Fruit fly (Drosophila melanogaster) whole organism, embryonic: ENCODE measurements around the gene CG31897.
A peak's percentile ranks its signal among the peaks of the same experiment; 100 is the strongest.

ENCODE experiments used
- Adf1 ChIP-seq: fragments of 200-800 bp; sonication (Bioruptor generic); IDR thresholded peaks from 2 replicates; pipeline ENCODE4 v1.3.6; 2022; ENCODE audit warnings: missing biosample characterization, missing genetic modification characterization
- Antp ChIP-seq: fragments of 200-800 bp; sonication (Bioruptor generic); optimal IDR thresholded peaks from 3 replicates; lab custom pipeline; 2016; ENCODE audit warnings: missing biosample characterization, missing genetic modification characterization
- CG13894 ChIP-seq: fragments of 200-800 bp; sonication (Bioruptor generic); optimal IDR thresholded peaks from 3 replicates; lab custom pipeline; 2018; ENCODE audit warnings: missing biosample characterization, mild to moderate bottlenecking, missing genetic modification characterization, moderate library complexity
- CG1602 ChIP-seq: fragments of 200-800 bp; sonication (Bioruptor generic); optimal IDR thresholded peaks from 3 replicates; lab custom pipeline; 2016; ENCODE audit warnings: missing biosample characterization, missing genetic modification characterization
- CG2199 ChIP-seq: fragments of 200-800 bp; sonication (Bioruptor generic); IDR thresholded peaks from 3 replicates; pipeline ENCODE4 v1.3.6; 2022; ENCODE audit warnings: missing biosample characterization, missing genetic modification characterization
- CG2202 ChIP-seq: fragments of 200-800 bp; sonication (Bioruptor generic); optimal IDR thresholded peaks from 2 replicates; lab custom pipeline; 2018; ENCODE audit warnings: missing biosample characterization, mild to moderate bottlenecking, missing genetic modification characterization
- CG3163 ChIP-seq: fragments of 200-800 bp; sonication (Bioruptor generic); optimal IDR thresholded peaks from 3 replicates; lab custom pipeline; 2016; ENCODE audit warnings: missing biosample characterization, missing genetic modification characterization
- CG3995 ChIP-seq: fragments of 200-800 bp; sonication (Bioruptor generic); optimal IDR thresholded peaks from 3 replicates; lab custom pipeline; 2016; ENCODE audit warnings: missing biosample characterization, missing genetic modification characterization
- CG4404 ChIP-seq: fragments of 200-800 bp; sonication (Bioruptor generic); IDR thresholded peaks from 2 replicates; pipeline ENCODE4 v1.3.6; 2022; ENCODE audit warnings: missing biosample characterization, missing genetic modification characterization
- CG4424 ChIP-seq: fragments of 200-800 bp; sonication (Bioruptor generic); optimal IDR thresholded peaks from 3 replicates; lab custom pipeline; 2016; ENCODE audit warnings: missing biosample characterization, missing genetic modification characterization
- CG5953 ChIP-seq: fragments of 200-800 bp; sonication (Bioruptor generic); IDR thresholded peaks from 2 replicates; pipeline ENCODE4 v1.3.6; 2022; ENCODE audit warnings: missing biosample characterization, missing genetic modification characterization
- CG6272 ChIP-seq: fragments of 200-800 bp; sonication (Bioruptor generic); IDR thresholded peaks from 2 replicates; pipeline ENCODE4 v1.3.6; 2022; ENCODE audit warnings: missing biosample characterization, missing genetic modification characterization
- CG6654 ChIP-seq: fragments of 200-800 bp; sonication (Bioruptor generic); optimal IDR thresholded peaks from 2 replicates; lab custom pipeline; 2017; ENCODE audit warnings: missing biosample characterization, mild to moderate bottlenecking, missing genetic modification characterization
- CG6689 ChIP-seq: fragments of 200-800 bp; sonication (Bioruptor generic); IDR thresholded peaks from 2 replicates; pipeline ENCODE4 v1.3.6; 2022; ENCODE audit warnings: missing biosample characterization, missing genetic modification characterization
- CG8281 ChIP-seq: fragments of 200-800 bp; sonication (Bioruptor generic); optimal IDR thresholded peaks from 2 replicates; lab custom pipeline; 2018; ENCODE audit warnings: missing biosample characterization, mild to moderate bottlenecking, missing genetic modification characterization, moderate library complexity
- Chrac-16 ChIP-seq: fragments of 200-800 bp; sonication (Bioruptor generic); optimal IDR thresholded peaks from 3 replicates; lab custom pipeline; 2016; ENCODE audit warnings: missing biosample characterization, missing genetic modification characterization
- CkIIα-i1 ChIP-seq: fragments of 200-800 bp; sonication (Bioruptor generic); IDR thresholded peaks from 2 replicates; pipeline ENCODE4 v1.3.6; 2022; ENCODE audit warnings: missing biosample characterization, missing genetic modification characterization
- Dbx ChIP-seq: fragments of 200-800 bp; sonication (Bioruptor generic); IDR thresholded peaks from 3 replicates; pipeline ENCODE4 v1.3.6; 2022; ENCODE audit warnings: missing biosample characterization, missing genetic modification characterization
- Doc3 ChIP-seq: fragments of 200-800 bp; sonication (Bioruptor generic); IDR thresholded peaks from 3 replicates; pipeline ENCODE4 v1.3.6; 2022; ENCODE audit warnings: missing biosample characterization, missing genetic modification characterization; ENCODE audit not compliant: partially characterized antibody
- Eip74EF ChIP-seq, 2 experiments: fragments of 200-800 bp in 1 of 2; fragments of >200 bp in 1 of 2; sonication (Bioruptor generic) in 1 of 2; optimal IDR thresholded peaks; 2 replicates each; lab custom pipeline; 2017 to 2019; ENCODE audit warnings: missing biosample characterization in 2 of 2, missing genetic modification characterization in 2 of 2, mild to moderate bottlenecking in 1 of 2, moderate library complexity in 1 of 2
- Fer1 ChIP-seq: fragments of 200-800 bp; sonication (Bioruptor generic); optimal IDR thresholded peaks from 2 replicates; lab custom pipeline; 2017; ENCODE audit warnings: missing biosample characterization, mild to moderate bottlenecking, missing genetic modification characterization
- H2.0 ChIP-seq: fragments of 200-800 bp; sonication (Bioruptor generic); IDR thresholded peaks from 2 replicates; pipeline ENCODE4 v1.3.6; 2022; ENCODE audit warnings: missing biosample characterization, missing genetic modification characterization
- HHEX ChIP-seq: fragments of 200-800 bp; sonication (Bioruptor generic); optimal IDR thresholded peaks from 3 replicates; lab custom pipeline; 2017; ENCODE audit warnings: missing biosample characterization, mild to moderate bottlenecking, missing genetic modification characterization, missing genetic modification reagents
- Hmx ChIP-seq: fragments of 200-800 bp; sonication (Bioruptor generic); optimal IDR thresholded peaks from 2 replicates; lab custom pipeline; 2016; ENCODE audit warnings: missing biosample characterization, missing genetic modification characterization
- Hsf ChIP-seq: fragments of 200-800 bp; sonication (Bioruptor generic); optimal IDR thresholded peaks from 3 replicates; lab custom pipeline; 2016; ENCODE audit warnings: missing biosample characterization, missing genetic modification characterization
- Lim3 ChIP-seq: fragments of 200-800 bp; sonication (Bioruptor generic); IDR thresholded peaks from 2 replicates; pipeline ENCODE4 v1.3.6; 2022; ENCODE audit warnings: missing biosample characterization, missing genetic modification characterization
- Lpt ChIP-seq: fragments of >200 bp; optimal IDR thresholded peaks from 2 replicates; lab custom pipeline; 2018; ENCODE audit warnings: missing biosample characterization, missing genetic modification characterization
- Mrtf ChIP-seq: fragments of 200-800 bp; sonication (Bioruptor generic); IDR thresholded peaks from 3 replicates; pipeline ENCODE4 v1.3.6; 2022; ENCODE audit warnings: missing biosample characterization, missing genetic modification characterization
- Myb ChIP-seq: fragments of 200-800 bp; sonication (Bioruptor generic); optimal IDR thresholded peaks from 2 replicates; lab custom pipeline; 2016; ENCODE audit warnings: missing biosample characterization, missing genetic modification characterization
- Neu2 ChIP-seq: fragments of 200-800 bp; sonication (Bioruptor generic); optimal IDR thresholded peaks from 3 replicates; lab custom pipeline; 2016; ENCODE audit warnings: missing biosample characterization, missing genetic modification characterization, borderline replicate concordance
- Scr ChIP-seq: fragments of 200-800 bp; sonication (Bioruptor generic); IDR thresholded peaks from 2 replicates; pipeline ENCODE4 v1.3.6; 2022; ENCODE audit warnings: missing biosample characterization, missing genetic modification characterization; ENCODE audit not compliant: partially characterized antibody
- Usf ChIP-seq: fragments of 200-800 bp; sonication (Bioruptor generic); optimal IDR thresholded peaks from 2 replicates; lab custom pipeline; 2017; ENCODE audit warnings: missing genotype, missing biosample characterization, missing genetic modification characterization
- emc ChIP-seq: fragments of 200-800 bp; sonication (Bioruptor generic); optimal IDR thresholded peaks from 2 replicates; lab custom pipeline; 2016; ENCODE audit warnings: missing biosample characterization, missing genetic modification characterization
- ewg ChIP-seq: fragments of 200-800 bp; sonication (Bioruptor generic); optimal IDR thresholded peaks from 3 replicates; lab custom pipeline; 2017; ENCODE audit warnings: mild to moderate bottlenecking, missing biosample characterization, missing genetic modification reagents, missing genetic modification characterization
- fru ChIP-seq: fragments of >200 bp; optimal IDR thresholded peaks from 2 replicates; lab custom pipeline; 2017
- gfzf ChIP-seq: fragments of 200-800 bp; sonication (Bioruptor generic); optimal IDR thresholded peaks from 2 replicates; lab custom pipeline; 2016; ENCODE audit warnings: missing biosample characterization, mild to moderate bottlenecking, missing genetic modification characterization, moderate library complexity
- hbn ChIP-seq: fragments of 200-800 bp; sonication (Bioruptor generic); IDR thresholded peaks from 2 replicates; pipeline ENCODE4 v1.3.6; 2022; ENCODE audit warnings: missing biosample characterization, missing genetic modification characterization; ENCODE audit not compliant: partially characterized antibody
- inv ChIP-seq: fragments of 200-800 bp; sonication (Bioruptor generic); IDR thresholded peaks from 2 replicates; pipeline ENCODE4 v1.3.6; 2022; ENCODE audit warnings: missing biosample characterization, missing genetic modification characterization; ENCODE audit not compliant: partially characterized antibody
- jumu ChIP-seq: fragments of 200-800 bp; sonication (Bioruptor generic); optimal IDR thresholded peaks from 3 replicates; lab custom pipeline; 2016; ENCODE audit warnings: missing biosample characterization, missing genetic modification characterization
- kay ChIP-seq: fragments of 200-800 bp; sonication (Bioruptor generic); optimal IDR thresholded peaks from 2 replicates; lab custom pipeline; 2016; ENCODE audit warnings: missing biosample characterization, missing genetic modification characterization
- nom ChIP-seq: fragments of 200-800 bp; sonication (Bioruptor generic); optimal IDR thresholded peaks from 2 replicates; lab custom pipeline; 2017; ENCODE audit warnings: missing biosample characterization, missing genetic modification characterization, mild to moderate bottlenecking, moderate library complexity, missing genetic modification reagents
- otp ChIP-seq: fragments of 200-800 bp; sonication (Bioruptor generic); IDR thresholded peaks from 3 replicates; pipeline ENCODE4, ENCODE4 v1.3.6; 2022; ENCODE audit warnings: missing biosample characterization, missing genetic modification characterization
- p53 ChIP-seq: fragments of 200-800 bp; sonication (Bioruptor generic); optimal IDR thresholded peaks from 2 replicates; lab custom pipeline; 2016; ENCODE audit warnings: missing biosample characterization, missing genetic modification characterization
- ro ChIP-seq: fragments of 200-800 bp; sonication (Bioruptor generic); IDR thresholded peaks from 2 replicates; pipeline ENCODE4 v1.3.6; 2022; ENCODE audit warnings: missing biosample characterization, missing genetic modification characterization
- sc ChIP-seq, 3 experiments: fragments of >200 bp in 2 of 3; fragments of 200-800 bp in 1 of 3; sonication (Bioruptor generic) in 1 of 3; optimal IDR thresholded peaks; 2 replicates in 2 of 3; 3 replicates in 1 of 3; lab custom pipeline; 2017; ENCODE audit warnings: mild to moderate bottlenecking in 1 of 3, missing biosample characterization in 1 of 3, missing genetic modification characterization in 1 of 3, missing genetic modification reagents in 1 of 3
- stc ChIP-seq: fragments of 200-800 bp; sonication (Bioruptor generic); IDR thresholded peaks from 2 replicates; pipeline ENCODE4 v1.3.6; 2022; ENCODE audit warnings: missing biosample characterization, missing genetic modification characterization
- tgo ChIP-seq: fragments of 200-800 bp; sonication (Bioruptor generic); IDR thresholded peaks from 3 replicates; pipeline ENCODE4 v1.3.6; 2022; ENCODE audit warnings: missing biosample characterization, missing genetic modification characterization
- twi ChIP-seq: fragments of 200-800 bp; optimal IDR thresholded peaks from 2 replicates; lab custom pipeline; 2019; ENCODE audit warnings: missing biosample characterization, mild to moderate bottlenecking, missing genetic modification characterization, moderate library complexity
- tx ChIP-seq: fragments of 200-800 bp; sonication (Bioruptor generic); optimal IDR thresholded peaks from 2 replicates; lab custom pipeline; 2016; ENCODE audit warnings: missing biosample characterization, missing genetic modification characterization
- z ChIP-seq: fragments of 200-800 bp; sonication (Bioruptor generic); IDR thresholded peaks from 3 replicates; pipeline ENCODE4 v1.3.6; 2022; ENCODE audit warnings: missing biosample characterization, missing genetic modification characterization
- zfh2 ChIP-seq: fragments of 200-800 bp; sonication (Bioruptor generic); optimal IDR thresholded peaks from 2 replicates; lab custom pipeline; 2016; ENCODE audit warnings: missing biosample characterization, missing genetic modification characterization

The CG31897 gene

DNA sequence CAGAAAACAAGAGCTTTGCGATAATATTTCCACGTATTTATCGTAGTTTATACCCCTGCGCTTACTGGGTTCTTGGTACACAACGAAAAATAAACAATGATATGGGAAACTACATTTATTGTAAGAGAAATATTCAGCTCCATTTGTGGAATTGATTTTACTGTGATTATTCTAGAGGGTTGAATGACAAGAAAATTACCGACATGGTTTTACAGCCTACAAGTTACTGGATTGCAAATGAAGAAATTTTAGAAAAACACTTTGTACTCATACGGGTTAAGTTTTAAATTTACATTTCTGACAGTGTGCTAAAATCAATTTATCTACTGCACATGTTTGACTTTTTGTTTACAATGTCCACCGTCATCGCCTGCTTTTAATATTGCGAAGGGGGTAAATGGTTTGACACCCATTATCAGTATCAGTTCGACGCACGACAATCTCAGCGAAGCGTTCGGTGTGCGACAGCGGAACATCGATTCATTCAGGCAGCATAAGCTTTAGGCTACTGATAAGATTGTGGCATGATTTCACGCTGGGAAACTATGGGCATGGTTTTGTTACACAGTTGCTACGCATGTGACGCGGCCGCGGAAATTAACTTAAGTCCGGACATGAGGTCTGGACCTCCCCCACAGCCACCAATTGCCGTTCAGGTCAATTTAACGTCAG is 19.7 kb downstream of the CG31897 start (continued):
- TF ChIP-seq Adf1 (GFP tag; lab: Robert Waterston, UW) (peak; percentile 38; the same call in 1 of the 2 replicates), CG3163 (GFP tag; lab: Kevin White, UChicago) (no peak), emc (no peak), hbn (GFP tag; lab: Robert Waterston, UW) (no peak), CkIIα-i1 (no peak), Mrtf (GFP tag; lab: Robert Waterston, UW) (no peak), Myb (GFP tag; lab: Kevin White, UChicago) (no peak), Fer1 (GFP tag; lab: Kevin White, UChicago) (peak; percentile 23), Lim3 (no peak), inv (GFP tag; lab: Robert Waterston, UW) (no peak), CG4404 (GFP tag; lab: Robert Waterston, UW) (no peak), otp (GFP tag; lab: Robert Waterston, UW) (no peak), ro (GFP tag; lab: Robert Waterston, UW) (no peak), Eip74EF (GFP tag; optimal IDR thresholded peaks at IDR 0.05; lab: Kevin White, UChicago) (no peak), CG4424 (GFP tag; lab: Kevin White, UChicago) (no peak), Lpt (GFP tag; lab: Kevin White, UChicago) (no peak), twi (no peak), Chrac-16 (GFP tag; lab: Kevin White, UChicago) (no peak), tgo (GFP tag; lab: Robert Waterston, UW) (no peak), Neu2 (GFP tag; lab: Kevin White, UChicago) (no peak), kay (GFP tag; lab: Kevin White, UChicago) (peak; percentile 10), H2.0 (GFP tag; lab: Robert Waterston, UW) (no peak), Hsf (GFP tag; lab: Kevin White, UChicago) (peak; percentile 11), Antp (GFP tag; lab: Kevin White, UChicago) (no peak), CG1602 (GFP tag; lab: Kevin White, UChicago) (no peak), Dbx (peak; percentile 28; the same call in 1 of the 3 replicates), CG6689 (GFP tag; lab: Robert Waterston, UW) (no peak), CG2202 (tag; lab: Kevin White, UChicago) (no peak), CG6272 (GFP tag; lab: Robert Waterston, UW) (no peak), gfzf (GFP tag; lab: Kevin White, UChicago) (no peak), Scr (GFP tag; lab: Robert Waterston, UW) (no peak), zfh2 (GFP tag; lab: Kevin White, UChicago) (peak; percentile 48), stc (GFP tag; lab: Robert Waterston, UW) (no peak), p53 (no peak), CG2199 (0 out of 3 replicates have a peak, but pooled peaks have one; percentile 49), tx (GFP tag; lab: Kevin White, UChicago) (no peak), CG6654 (GFP tag; lab: Kevin White, UChicago) (no peak), Hmx (no peak), ewg (peak; percentile 1), Usf (GFP tag; lab: Kevin White, UChicago) (no peak), Doc3 (GFP tag; lab: Robert Waterston, UW) (no peak), nom (no peak), jumu (no peak), fru (no peak), HHEX (GFP tag; lab: Kevin White, UChicago) (no peak), CG5953 (GFP tag; lab: Robert Waterston, UW) (no peak), z (no peak), CG8281 (no peak), CG13894 (tag; lab: Kevin White, UChicago) (peak; percentile 13), CG3995 (GFP tag; lab: Kevin White, UChicago) (no peak), sc (optimal IDR thresholded peaks at IDR 0.05; lab: Kevin White, UChicago) (no peak), sc (GFP tag; optimal IDR thresholded peaks at IDR 0.05; lab: Kevin White, UChicago) (peak; percentile 28)
